Fruit fly (Drosophila melanogaster): ENCODE measurements around the gene LanA.

DNA sequence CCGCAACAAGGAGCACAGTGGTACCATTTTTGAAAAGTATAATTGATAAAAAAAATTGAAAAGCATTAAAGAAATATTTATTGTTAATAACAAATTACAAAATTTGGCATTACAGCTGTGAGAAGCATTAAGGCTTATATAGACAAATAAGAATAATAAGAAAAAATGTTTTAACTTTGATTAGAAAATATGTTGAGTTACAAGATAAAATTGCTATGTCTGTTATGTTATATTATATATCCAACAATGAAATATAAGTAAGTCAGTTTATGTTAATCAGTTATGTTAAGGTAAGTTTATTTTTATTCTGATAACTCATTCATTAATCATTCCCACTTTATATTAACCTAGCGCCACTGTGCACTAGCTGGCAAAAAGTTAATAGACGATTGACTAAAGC lies 58.0 kb downstream of the LanA start:
- TF ChIP-seq pad (GFP tag; optimal IDR thresholded peaks at IDR 0.05) (no peak), Crg-1 (GFP tag; optimal IDR thresholded peaks at IDR 0.05) (no peak), kay (GFP tag; ENCODE audit: borderline replicate concordance) (no peak), CG33017 (tag; optimal IDR thresholded peaks at IDR 0.05) (no peak), Hr96 (GFP tag; optimal IDR thresholded peaks at IDR 0.05) (no peak)
